Fruit fly (Drosophila melanogaster) whole organism, embryonic: Measurements from ENCODE around the gene Slip1.

Source experiments
- CG13624 ChIP-seq: fragments of 200-800 bp; sonication (Bioruptor generic); optimal IDR thresholded peaks from 2 replicates; lab custom pipeline; 2016; ENCODE audit warnings: missing biosample characterization, missing genetic modification characterization
- Sry-β ChIP-seq: fragments of 200-800 bp; sonication (Bioruptor generic); optimal IDR thresholded peaks from 2 replicates; lab custom pipeline; 2018; ENCODE audit warnings: missing biosample characterization, mild to moderate bottlenecking, missing genetic modification characterization, moderate library complexity
- ttk ChIP-seq: fragments of 200-800 bp; sonication (Bioruptor generic); IDR thresholded peaks from 2 replicates; pipeline ENCODE4 v2.1.2; 2022; ENCODE audit warnings: missing biosample characterization, missing genetic modification characterization

dm6 chr4:629391-629790, 34.0 kb upstream of the Slip1 start, which contains the start of gene Gat:
- TF ChIP-seq Sry-β (GFP tag; lab: Kevin White, UChicago) = no peak
- no peak for TF ChIP-seq CG13624 (GFP tag; lab: Kevin White, UChicago)
- TF ChIP-seq ttk (GFP tag; lab: Robert Waterston, UW) = no peak
